Worm (Caenorhabditis elegans) whole organism, L4/young adult: Measurements from ENCODE around the gene Y116A8C.30.

Source experiments
- W03F9.2 ChIP-seq: fragments of 150-350 bp; optimal IDR thresholded peaks from 2 replicates; lab custom pipeline; 2014; ENCODE audit warnings: missing biosample characterization, missing genetic modification characterization
- dao-5 ChIP-seq: sonication (generic microtip); optimal IDR thresholded peaks from 2 replicates; lab custom pipeline; 2016; ENCODE audit warnings: missing genotype, missing genetic modification characterization, moderate library complexity, missing compliant biosample characterization
- him-1 ChIP-seq: sonication (generic microtip); optimal IDR thresholded peaks from 2 replicates; lab custom pipeline; 2016; ENCODE audit warnings: missing genotype, missing genetic modification reagents, missing genetic modification characterization, missing compliant biosample characterization

DNA sequence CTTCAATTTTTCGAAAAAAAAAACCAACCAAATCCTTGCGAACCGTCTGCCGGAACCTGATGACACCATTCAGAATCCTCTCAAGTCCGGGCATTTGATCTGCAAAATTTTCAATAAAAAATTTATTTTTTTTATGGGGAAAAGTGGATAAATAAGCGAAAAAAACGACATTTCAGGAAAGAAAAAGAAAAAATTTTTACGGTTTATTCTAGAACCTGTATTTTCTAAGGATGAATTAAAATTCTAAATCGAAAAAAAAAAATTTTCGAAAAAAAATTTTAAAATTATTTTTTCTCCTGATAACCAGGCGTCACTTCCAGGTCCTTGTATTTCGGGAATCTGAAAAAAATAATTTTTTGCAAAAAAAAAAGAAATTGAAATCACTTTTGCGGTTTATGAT is 3.4 kb downstream of the Y116A8C.30 start, which contains the start of gene bca-2:
- TF ChIP-seq him-1 (no peak), W03F9.2 (tag; lab: Kevin White, UChicago) (no peak), dao-5 (tag; lab: Kevin White, UChicago) (no peak)
